Worm (Caenorhabditis elegans) whole organism, L2 larva: ENCODE measurements around the gene F01E11.3.

Experiments used
- R02D3.7 ChIP-seq: fragments of 150-350 bp; optimal IDR thresholded peaks from 2 replicates; lab custom pipeline; 2014; ENCODE audit warnings: missing biosample characterization, missing genetic modification characterization
- aly-2 ChIP-seq: fragments of 150-350 bp; optimal IDR thresholded peaks from 2 replicates; lab custom pipeline; 2014; ENCODE audit warnings: missing biosample characterization, missing genetic modification characterization
- lsy-2 ChIP-seq, 2 experiments: fragments of 150-350 bp in 1 of 2; sonication (generic microtip) in 1 of 2; optimal IDR thresholded peaks; 2 replicates each; lab custom pipeline; 2014 to 2017; ENCODE audit warnings: missing biosample characterization in 2 of 2, missing genetic modification characterization in 2 of 2
- mab-5 ChIP-seq: fragments of 150-350 bp; optimal IDR thresholded peaks from 2 replicates; lab custom pipeline; 2014; ENCODE audit warnings: missing biosample characterization, missing genetic modification characterization
- nhr-11 ChIP-seq: fragments of 150-350 bp; optimal IDR thresholded peaks from 2 replicates; lab custom pipeline; 2014; ENCODE audit warnings: missing biosample characterization, missing genetic modification characterization
- nhr-12 ChIP-seq: fragments of 150-350 bp; optimal IDR thresholded peaks from 2 replicates; lab custom pipeline; 2014; ENCODE audit warnings: missing biosample characterization, missing genetic modification characterization
- nhr-25 ChIP-seq: fragments of 150-350 bp; sonication (generic microtip); optimal IDR thresholded peaks from 3 replicates; lab custom pipeline; 2014; ENCODE audit warnings: missing biosample characterization, missing genetic modification characterization
- nhr-6 ChIP-seq: fragments of 150-350 bp; optimal IDR thresholded peaks from 2 replicates; lab custom pipeline; 2014; ENCODE audit warnings: missing biosample characterization, missing genetic modification characterization
- unc-39 ChIP-seq: fragments of 150-350 bp; optimal IDR thresholded peaks from 2 replicates; lab custom pipeline; 2014; ENCODE audit warnings: missing biosample characterization, missing genetic modification characterization
- unc-55 ChIP-seq: fragments of 150-350 bp; sonication (generic microtip); optimal IDR thresholded peaks from 3 replicates; lab custom pipeline; 2014; ENCODE audit warnings: missing biosample characterization, missing genetic modification reagents, missing genetic modification characterization
- unc-62 ChIP-seq: fragments of 150-350 bp; optimal IDR thresholded peaks from 2 replicates; lab custom pipeline; 2014; ENCODE audit warnings: missing biosample characterization, missing genetic modification reagents, missing genetic modification characterization
- ztf-11 ChIP-seq: sonication (generic microtip); optimal IDR thresholded peaks from 2 replicates; lab custom pipeline; 2017; ENCODE audit warnings: missing biosample characterization, missing genetic modification characterization

DNA sequence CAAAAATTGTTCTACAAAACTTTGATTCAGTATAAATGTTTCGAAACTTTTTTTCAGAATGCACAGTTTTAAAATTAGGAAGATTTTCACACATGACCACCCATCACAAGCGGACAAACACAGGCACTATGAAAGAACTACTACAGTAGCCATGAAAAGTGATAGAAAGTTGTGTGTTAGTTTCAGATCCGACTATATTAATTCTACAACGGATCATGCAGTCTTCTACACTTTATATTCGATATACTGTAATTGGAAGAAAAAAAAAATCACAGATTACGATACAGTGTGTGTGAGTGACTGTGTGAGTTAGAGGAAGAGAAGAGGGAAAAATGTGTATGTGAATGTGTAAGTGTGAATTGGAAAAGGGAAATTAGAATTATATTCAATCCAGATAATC lies 20.4 kb upstream of the F01E11.3 start:
- no peak for TF ChIP-seq ztf-11 (tag; lab: Kevin White, UChicago)
- no peak for TF ChIP-seq aly-2 (tag; lab: Kevin White, UChicago)
- TF ChIP-seq R02D3.7 (tag; lab: Kevin White, UChicago), result no peak
- TF ChIP-seq nhr-12 (tag; lab: Kevin White, UChicago), result no peak
- TF ChIP-seq lsy-2 (tag; optimal IDR thresholded peaks at IDR 0.05; lab: Kevin White, UChicago), result no peak
- no peak for TF ChIP-seq unc-39
- no peak for TF ChIP-seq unc-62
- no peak for TF ChIP-seq nhr-6
- TF ChIP-seq mab-5 (tag; lab: Kevin White, UChicago), result no peak
- TF ChIP-seq unc-55 (GFP tag; lab: Kevin White, UChicago), result no peak
- no peak for TF ChIP-seq nhr-11 (tag; lab: Kevin White, UChicago)
- no peak for TF ChIP-seq nhr-25 (tag; lab: Kevin White, UChicago)
